Worm (Caenorhabditis elegans): ENCODE data around the gene mask-1.

Gene mask-1

DNA sequence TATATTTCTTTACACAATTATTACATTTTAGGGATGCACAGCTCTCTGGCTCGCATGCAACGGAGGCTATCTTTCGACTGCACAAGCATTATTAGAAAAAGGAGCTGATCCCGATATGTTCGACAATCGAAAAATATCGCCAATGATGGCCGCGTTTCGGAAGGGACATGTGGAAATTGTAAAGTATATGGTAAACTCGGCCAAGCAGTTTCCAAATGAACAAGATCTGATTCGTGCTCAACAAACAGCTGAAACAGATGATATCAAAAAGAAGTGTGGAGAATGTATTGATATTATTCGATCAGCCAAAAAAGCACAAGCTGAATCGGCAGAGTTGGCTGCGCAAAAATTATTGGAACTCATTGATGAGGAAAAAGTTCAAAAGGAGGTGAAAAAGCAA, 8.2 kb downstream of the mask-1 start (continued):
- TF ChIP-seq lag-1 (GFP tag; IDR thresholded peaks at IDR 0.05) (no peak), B0261.1 (tag; optimal IDR thresholded peaks at IDR 0.05) (no peak), somi-1 (GFP tag; optimal IDR thresholded peaks at IDR 0.05) (no peak)

DNA sequence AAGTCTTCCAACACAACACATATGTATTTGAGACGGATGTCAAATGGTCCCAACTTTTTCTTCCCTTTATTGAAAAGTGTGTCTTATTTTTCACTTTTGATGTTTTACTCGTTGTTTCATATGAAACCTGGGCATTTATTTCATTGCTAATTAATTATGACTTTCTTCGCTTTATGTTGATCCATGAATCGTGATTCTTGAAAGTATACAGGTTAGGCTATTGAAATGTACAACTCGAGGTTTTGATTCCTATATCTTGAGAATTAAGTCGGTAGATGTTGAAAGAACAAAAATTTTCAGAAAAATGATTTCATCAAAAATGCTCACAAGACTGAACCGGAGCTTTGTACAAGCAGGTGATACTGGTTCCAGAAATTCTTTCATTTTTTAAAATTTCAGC, 12.4 kb downstream of the mask-1 start, which contains the start of gene nfu-1:
Gene nfu-1, plus strand, starts transcription at position 301 of the 400 bp plus-strand sequence.
- no peak for TF ChIP-seq B0261.1 (tag; optimal IDR thresholded peaks at IDR 0.05)
- peak; percentile 29; the same call in 1 of the 2 replicates for TF ChIP-seq B0336.3 (GFP tag; IDR thresholded peaks at IDR 0.05)
- no peak for TF ChIP-seq ama-1 (optimal IDR thresholded peaks at IDR 0.05)
- TF ChIP-seq ama-1 (GFP tag; optimal IDR thresholded peaks at IDR 0.05): peak in 1 of 2 experiments; percentile 41
- peak; percentile 41; the same call in 1 of the 2 replicates for TF ChIP-seq madf-6 (GFP tag; IDR thresholded peaks at IDR 0.05)
- no peak for TF ChIP-seq cebp-2 (GFP tag; IDR thresholded peaks at IDR 0.05)
- TF ChIP-seq somi-1 (GFP tag; optimal IDR thresholded peaks at IDR 0.05): no peak
- TF ChIP-seq atf-7 (tag; optimal IDR thresholded peaks at IDR 0.05): no peak
- TF ChIP-seq ekl-4 (GFP tag; IDR thresholded peaks at IDR 0.05): peak; percentile 45
- TF ChIP-seq tbx-9 (tag; optimal IDR thresholded peaks at IDR 0.05; ENCODE audit: borderline replicate concordance): no peak
- 0 out of 2 replicates have a peak, but pooled peaks have one; percentile 11 for TF ChIP-seq hsf-1 (GFP tag; IDR thresholded peaks at IDR 0.05)

DNA sequence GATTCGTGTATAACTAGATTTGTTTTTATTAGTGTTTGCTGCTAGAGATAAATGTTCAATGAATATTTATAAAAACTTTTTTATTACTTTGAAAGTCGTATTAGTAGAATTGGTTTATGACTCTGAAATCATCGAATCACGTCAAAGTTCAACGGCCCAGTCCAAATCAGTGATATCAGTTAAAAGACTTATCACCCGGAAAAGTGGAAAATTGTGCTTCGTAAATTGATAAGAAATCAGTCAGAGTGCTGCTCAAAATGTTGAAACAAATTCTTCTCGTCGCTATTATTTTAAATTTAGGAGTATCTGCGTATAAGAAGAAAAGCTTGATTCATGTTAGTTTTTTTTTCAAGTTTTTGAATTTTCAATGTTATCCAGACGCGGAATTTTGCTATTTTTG, 13.6 kb downstream of the mask-1 start, which contains the start of gene R10H10.3:
Gene R10H10.3, plus strand, starts transcription at position 243 of the 400 bp plus-strand sequence.
- 0 out of 2 replicates have a peak, but pooled peaks have one; percentile 17 for TF ChIP-seq cebp-1 (GFP tag; IDR thresholded peaks at IDR 0.05)
- TF ChIP-seq cebp-1 (tag; optimal IDR thresholded peaks at IDR 0.05): no peak
- TF ChIP-seq nhr-80 (tag; optimal IDR thresholded peaks at IDR 0.05): peak; percentile 71
- no peak for TF ChIP-seq lag-1 (GFP tag; IDR thresholded peaks at IDR 0.05)
- TF ChIP-seq him-1 (tag; optimal IDR thresholded peaks at IDR 0.05): peak; percentile 53
- no peak for TF ChIP-seq hlh-26 (GFP tag; conservative IDR thresholded peaks at IDR 0.05)
- TF ChIP-seq ceh-91 (GFP tag; IDR thresholded peaks at IDR 0.05): no peak

DNA sequence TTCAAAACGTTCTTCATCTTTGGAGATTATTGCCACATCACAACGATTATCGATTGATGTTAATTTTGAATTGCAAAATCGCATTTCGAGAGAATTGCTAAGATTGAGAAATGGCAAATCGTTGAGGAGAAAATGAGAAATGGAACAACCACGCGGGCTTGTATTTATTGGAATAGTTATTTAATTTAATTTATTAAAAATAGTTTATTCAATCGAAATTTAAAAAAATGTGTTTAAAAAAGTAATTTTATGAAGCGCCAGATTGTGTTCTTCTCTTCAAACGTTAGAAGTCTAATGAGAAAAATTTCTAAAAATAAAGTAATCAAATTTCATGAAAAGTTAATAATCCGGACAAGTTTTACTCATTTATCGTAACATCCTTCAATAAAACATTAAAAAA, 17.1 kb downstream of the mask-1 start, which contains the start of gene spe-26:
Gene spe-26, minus strand, starts transcription at position 101 of the 400 bp plus-strand sequence.
- no peak for TF ChIP-seq pbrm-1 (GFP tag; IDR thresholded peaks at IDR 0.05)
- TF ChIP-seq mxl-1 (tag; optimal IDR thresholded peaks at IDR 0.05): no peak
- no peak for TF ChIP-seq snpc-1.1 (tag; optimal IDR thresholded peaks at IDR 0.05; ENCODE audit: insufficient read depth)

DNA sequence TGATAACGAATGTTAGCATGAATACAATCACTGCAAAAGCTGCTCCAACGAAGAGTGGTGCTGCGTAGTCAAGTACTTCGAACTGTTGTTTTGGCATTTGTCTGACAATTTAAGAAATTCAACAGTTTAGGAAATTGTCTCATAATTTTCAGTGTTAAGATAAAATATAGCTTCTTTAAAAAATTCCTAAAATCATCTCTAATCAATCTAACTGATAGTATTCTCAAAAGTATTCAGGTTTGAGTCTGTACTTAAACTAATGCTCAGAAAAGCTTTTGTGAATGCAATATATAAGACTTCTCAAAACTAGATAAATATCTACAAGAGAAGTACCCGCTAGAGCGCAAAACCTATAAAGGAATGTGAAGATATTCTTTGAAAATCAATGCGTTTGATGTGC, 20.2 kb downstream of the mask-1 start, which contains the start of gene R10H10.4:
Gene R10H10.4, minus strand, starts transcription at position 101 of the 400 bp plus-strand sequence.
- TF ChIP-seq ceh-58 (GFP tag; IDR thresholded peaks at IDR 0.05): no peak
- no peak for TF ChIP-seq nhr-80 (tag; optimal IDR thresholded peaks at IDR 0.05)
- no peak for TF ChIP-seq lir-1 (GFP tag; conservative IDR thresholded peaks at IDR 0.05)
- no peak for TF ChIP-seq tlf-1 (GFP tag; optimal IDR thresholded peaks at IDR 0.05)
- no peak for TF ChIP-seq rcor-1 (GFP tag; IDR thresholded peaks at IDR 0.05)
- TF ChIP-seq ceh-91 (GFP tag; IDR thresholded peaks at IDR 0.05): no peak
- no peak for TF ChIP-seq cebp-2 (GFP tag; IDR thresholded peaks at IDR 0.05)
- TF ChIP-seq lsl-1 (GFP tag; optimal IDR thresholded peaks at IDR 0.05): no peak
- no peak for TF ChIP-seq ztf-26 (tag; optimal IDR thresholded peaks at IDR 0.05)

DNA sequence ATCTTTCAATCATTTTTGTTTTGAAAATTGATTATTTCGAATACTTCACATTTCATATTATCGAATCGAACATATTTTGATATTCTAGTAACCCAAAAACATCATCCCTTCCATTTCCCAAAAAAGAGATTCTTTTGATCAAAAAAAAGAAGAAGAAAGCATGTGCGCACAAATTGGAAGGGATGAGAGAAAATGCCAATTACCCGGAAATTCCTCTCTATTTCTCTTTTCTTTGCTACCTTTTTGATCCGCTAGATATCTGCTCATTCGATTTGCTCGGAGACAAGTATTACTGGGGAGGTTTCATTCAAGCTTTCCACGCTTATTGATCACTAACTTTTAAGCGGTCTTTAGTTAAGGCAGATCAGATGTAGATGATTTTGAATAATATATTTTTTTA, 22.1 kb downstream of the mask-1 start:
- no peak for TF ChIP-seq F55B11.4 (tag; optimal IDR thresholded peaks at IDR 0.05; ENCODE audit: borderline replicate concordance, insufficient read depth)
- no peak for TF ChIP-seq chd-7 (tag; optimal IDR thresholded peaks at IDR 0.05)
- TF ChIP-seq lin-26 (GFP tag; IDR thresholded peaks at IDR 0.05): no peak
- no peak for TF ChIP-seq nhr-90 (tag; optimal IDR thresholded peaks at IDR 0.05)
- no peak for TF ChIP-seq F52B5.7 (tag; optimal IDR thresholded peaks at IDR 0.05)
- TF ChIP-seq mes-4 (tag; optimal IDR thresholded peaks at IDR 0.05): no peak
- TF ChIP-seq nhr-120 (GFP tag; IDR thresholded peaks at IDR 0.05): no peak
- no peak for TF ChIP-seq Y56A3A.18 (GFP tag; IDR thresholded peaks at IDR 0.05)
- no peak for TF ChIP-seq Y79H2A.3 (GFP tag; conservative IDR thresholded peaks at IDR 0.05)
